Worm (Caenorhabditis elegans) whole organism, L2 larva: Measurements from ENCODE around the gene M162.7.

ENCODE experiments used
- C34F6.9 ChIP-seq: fragments of 150-350 bp; optimal IDR thresholded peaks from 2 replicates; lab custom pipeline; 2014; ENCODE audit warnings: missing biosample characterization, missing genetic modification characterization
- R02D3.7 ChIP-seq: fragments of 150-350 bp; optimal IDR thresholded peaks from 2 replicates; lab custom pipeline; 2014; ENCODE audit warnings: missing biosample characterization, missing genetic modification characterization
- Y55F3AM.14 ChIP-seq: fragments of 200-800 bp; sonication (Bioruptor generic); optimal IDR thresholded peaks from 2 replicates; lab custom pipeline; 2018; ENCODE audit warnings: mild to moderate bottlenecking, missing genetic modification characterization, missing compliant biosample characterization
- ZK546.5 ChIP-seq: sonication (generic microtip); optimal IDR thresholded peaks from 2 replicates; lab custom pipeline; 2017; ENCODE audit warnings: missing biosample characterization, missing genetic modification characterization
- alr-1 ChIP-seq: fragments of 150-350 bp; optimal IDR thresholded peaks from 2 replicates; lab custom pipeline; 2014; ENCODE audit warnings: missing biosample characterization, missing genetic modification characterization
- aly-2 ChIP-seq: fragments of 150-350 bp; optimal IDR thresholded peaks from 2 replicates; lab custom pipeline; 2014; ENCODE audit warnings: missing biosample characterization, missing genetic modification characterization
- ama-1 ChIP-seq: fragments of 150-350 bp; optimal IDR thresholded peaks from 2 replicates; lab custom pipeline; 2018; ENCODE audit warnings: inconsistent platforms
- ceh-82 ChIP-seq: fragments of 150-350 bp; optimal IDR thresholded peaks from 2 replicates; lab custom pipeline; 2014; ENCODE audit warnings: missing biosample characterization, missing genetic modification characterization
- crh-2 ChIP-seq: sonication (generic microtip); optimal IDR thresholded peaks from 2 replicates; lab custom pipeline; 2017; ENCODE audit warnings: missing biosample characterization, missing genetic modification characterization
- dmd-4 ChIP-seq: sonication (generic microtip); optimal IDR thresholded peaks from 2 replicates; lab custom pipeline; 2017; ENCODE audit warnings: missing biosample characterization, missing genetic modification characterization
- egl-27 ChIP-seq: sonication (generic microtip); optimal IDR thresholded peaks from 3 replicates; lab custom pipeline; 2017; ENCODE audit warnings: missing biosample characterization, missing genetic modification reagents, missing genetic modification characterization
- elt-1 ChIP-seq: fragments of 150-350 bp; optimal IDR thresholded peaks from 2 replicates; lab custom pipeline; 2014; ENCODE audit warnings: missing biosample characterization, missing genetic modification characterization
- elt-3 ChIP-seq: sonication (generic microtip); optimal IDR thresholded peaks from 2 replicates; lab custom pipeline; 2017; ENCODE audit warnings: missing biosample characterization, missing genetic modification characterization
- gmeb-1 ChIP-seq: fragments of 150-350 bp; optimal IDR thresholded peaks from 2 replicates; lab custom pipeline; 2014; ENCODE audit warnings: missing biosample characterization, missing genetic modification characterization
- lin-11 ChIP-seq: fragments of 150-350 bp; sonication (generic microtip); optimal IDR thresholded peaks from 2 replicates; lab custom pipeline; 2014; ENCODE audit warnings: missing biosample characterization, missing genetic modification characterization, inconsistent platforms, mixed read lengths
- lin-13 ChIP-seq: fragments of 150-350 bp; optimal IDR thresholded peaks from 2 replicates; lab custom pipeline; 2014; ENCODE audit warnings: missing biosample characterization, missing genetic modification reagents, missing genetic modification characterization
- lsy-2 ChIP-seq, 2 experiments: fragments of 150-350 bp in 1 of 2; sonication (generic microtip) in 1 of 2; optimal IDR thresholded peaks; 2 replicates each; lab custom pipeline; 2014 to 2017; ENCODE audit warnings: missing biosample characterization in 2 of 2, missing genetic modification characterization in 2 of 2
- mab-5 ChIP-seq: fragments of 150-350 bp; optimal IDR thresholded peaks from 2 replicates; lab custom pipeline; 2014; ENCODE audit warnings: missing biosample characterization, missing genetic modification characterization
- mdl-1 ChIP-seq, 2 experiments: fragments of 150-350 bp in 1 of 2; sonication (generic microtip) in 1 of 2; optimal IDR thresholded peaks; 2 replicates each; lab custom pipeline; 2017; ENCODE audit warnings: missing biosample characterization in 2 of 2, missing genetic modification characterization in 2 of 2
- nhr-10 ChIP-seq: sonication (generic microtip); optimal IDR thresholded peaks from 2 replicates; lab custom pipeline; 2017; ENCODE audit warnings: missing biosample characterization, missing genetic modification characterization
- nhr-12 ChIP-seq: fragments of 150-350 bp; optimal IDR thresholded peaks from 2 replicates; lab custom pipeline; 2014; ENCODE audit warnings: missing biosample characterization, missing genetic modification characterization
- nhr-129 ChIP-seq: fragments of 150-350 bp; optimal IDR thresholded peaks from 2 replicates; lab custom pipeline; 2014; ENCODE audit warnings: missing biosample characterization, missing genetic modification characterization
- nhr-21 ChIP-seq: fragments of 150-350 bp; optimal IDR thresholded peaks from 2 replicates; lab custom pipeline; 2014; ENCODE audit warnings: missing biosample characterization, missing genetic modification characterization
- nhr-23 ChIP-seq: fragments of 150-350 bp; optimal IDR thresholded peaks from 2 replicates; lab custom pipeline; 2014; ENCODE audit warnings: missing biosample characterization, missing genetic modification reagents, missing genetic modification characterization
- nhr-237 ChIP-seq: fragments of 150-350 bp; optimal IDR thresholded peaks from 2 replicates; lab custom pipeline; 2014; ENCODE audit warnings: missing biosample characterization, missing genetic modification characterization
- nhr-25 ChIP-seq: fragments of 150-350 bp; sonication (generic microtip); optimal IDR thresholded peaks from 3 replicates; lab custom pipeline; 2014; ENCODE audit warnings: missing biosample characterization, missing genetic modification characterization
- nhr-6 ChIP-seq: fragments of 150-350 bp; optimal IDR thresholded peaks from 2 replicates; lab custom pipeline; 2014; ENCODE audit warnings: missing biosample characterization, missing genetic modification characterization
- nhr-77 ChIP-seq: fragments of 150-350 bp; optimal IDR thresholded peaks from 2 replicates; lab custom pipeline; 2014; ENCODE audit warnings: missing biosample characterization, missing genetic modification characterization
- peb-1 ChIP-seq: fragments of 150-350 bp; optimal IDR thresholded peaks from 2 replicates; lab custom pipeline; 2014; ENCODE audit warnings: missing biosample characterization, missing genetic modification characterization
- skn-1 ChIP-seq: sonication (generic microtip); optimal IDR thresholded peaks from 2 replicates; lab custom pipeline; 2017; ENCODE audit warnings: missing biosample characterization, missing genetic modification characterization
- sma-3 ChIP-seq: sonication (generic microtip); optimal IDR thresholded peaks from 2 replicates; lab custom pipeline; 2016; ENCODE audit warnings: missing genetic modification reagents, missing genetic modification characterization, missing compliant biosample characterization
- snpc-4 ChIP-seq: fragments of 150-350 bp; optimal IDR thresholded peaks from 2 replicates; lab custom pipeline; 2014; ENCODE audit warnings: missing biosample characterization, missing genetic modification characterization
- unc-55 ChIP-seq: fragments of 150-350 bp; sonication (generic microtip); optimal IDR thresholded peaks from 3 replicates; lab custom pipeline; 2014; ENCODE audit warnings: missing biosample characterization, missing genetic modification reagents, missing genetic modification characterization
- unc-62 ChIP-seq: fragments of 150-350 bp; optimal IDR thresholded peaks from 2 replicates; lab custom pipeline; 2014; ENCODE audit warnings: missing biosample characterization, missing genetic modification reagents, missing genetic modification characterization
- zag-1 ChIP-seq: fragments of 150-350 bp; optimal IDR thresholded peaks from 2 replicates; lab custom pipeline; 2014; ENCODE audit warnings: missing biosample characterization, missing genetic modification characterization
- ztf-1 ChIP-seq: fragments of 200-800 bp; sonication (Bioruptor generic); conservative IDR thresholded peaks from 2 replicates; pipeline ENCODE4 v1.3.6; 2022; ENCODE audit warnings: missing genetic modification characterization, missing compliant biosample characterization
- ztf-11 ChIP-seq: sonication (generic microtip); optimal IDR thresholded peaks from 2 replicates; lab custom pipeline; 2017; ENCODE audit warnings: missing biosample characterization, missing genetic modification characterization
- ztf-4 ChIP-seq: fragments of 150-350 bp; optimal IDR thresholded peaks from 2 replicates; lab custom pipeline; 2014; ENCODE audit warnings: missing biosample characterization, missing genetic modification characterization

The M162.7 gene

DNA sequence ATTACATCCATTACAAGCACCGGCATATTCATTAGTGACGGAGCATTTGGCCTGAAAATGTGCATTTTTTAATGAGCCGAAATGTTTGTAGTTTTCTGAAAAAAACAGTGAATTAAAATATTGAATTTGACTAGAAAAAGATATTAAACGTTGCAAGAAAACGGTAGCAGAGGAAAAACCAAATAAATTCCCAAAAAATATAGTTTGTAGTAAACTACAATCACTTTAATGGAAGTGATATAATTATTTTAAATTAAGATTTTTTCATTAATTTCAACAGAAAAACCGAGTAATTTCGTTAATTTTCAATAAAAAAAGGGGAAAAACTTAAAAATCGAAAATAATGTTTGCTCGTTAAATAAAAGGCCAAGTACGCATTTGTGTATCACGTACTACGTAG, 23.2 kb downstream of the M162.7 start, which contains the start of gene M162.15:
Gene M162.15, minus strand, starts transcription at position 101 of the 400 bp plus-strand sequence.
- no peak for TF ChIP-seq ztf-4
- no peak for TF ChIP-seq ztf-1 (GFP tag; lab: Robert Waterston, UW)
- TF ChIP-seq aly-2 (tag; lab: Kevin White, UChicago) = no peak
- TF ChIP-seq lin-11 (tag; lab: Kevin White, UChicago) = no peak
- no peak for TF ChIP-seq R02D3.7
- no peak for TF ChIP-seq gmeb-1 (tag; lab: Kevin White, UChicago)
- TF ChIP-seq nhr-10 (tag; lab: Kevin White, UChicago) = no peak
- no peak for TF ChIP-seq skn-1 (tag; lab: Kevin White, UChicago)
- TF ChIP-seq C34F6.9 = no peak
- TF ChIP-seq ceh-82 = no peak
- no peak for TF ChIP-seq unc-55
- TF ChIP-seq lsy-2 (tag; optimal IDR thresholded peaks at IDR 0.05; lab: Kevin White, UChicago) = no peak
- TF ChIP-seq, all 48 proteins: peak for 0

DNA sequence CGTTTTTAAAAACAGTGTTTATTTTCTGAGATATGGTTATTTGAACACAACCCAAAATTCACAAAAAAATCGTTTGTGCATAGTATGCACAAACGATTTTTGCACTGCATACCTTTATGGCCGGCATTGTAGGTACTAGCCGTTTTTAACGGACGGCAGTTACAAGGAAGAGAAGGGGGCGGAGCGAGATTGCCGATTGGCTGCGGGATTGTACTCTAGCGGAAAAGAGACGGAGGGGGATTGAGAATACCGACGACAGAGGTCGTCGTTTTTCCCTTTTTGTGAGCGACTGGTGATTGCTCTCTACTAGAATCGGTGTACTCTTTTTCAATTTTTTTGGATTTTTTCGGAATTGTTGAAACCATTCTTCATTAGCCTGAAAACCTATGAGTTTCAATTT, 27.1 kb downstream of the M162.7 start:
- TF ChIP-seq nhr-10 (tag; lab: Kevin White, UChicago) = no peak
- TF ChIP-seq ztf-4 = no peak
- TF ChIP-seq skn-1 (tag; lab: Kevin White, UChicago) = no peak
- TF ChIP-seq snpc-4 = no peak
- no peak for TF ChIP-seq elt-3 (tag; lab: Kevin White, UChicago)
- TF ChIP-seq peb-1 = no peak
- no peak for TF ChIP-seq Y55F3AM.14 (GFP tag; lab: Kevin White, UChicago)
- no peak for TF ChIP-seq nhr-25 (tag; lab: Kevin White, UChicago)
- no peak for TF ChIP-seq aly-2 (tag; lab: Kevin White, UChicago)

DNA sequence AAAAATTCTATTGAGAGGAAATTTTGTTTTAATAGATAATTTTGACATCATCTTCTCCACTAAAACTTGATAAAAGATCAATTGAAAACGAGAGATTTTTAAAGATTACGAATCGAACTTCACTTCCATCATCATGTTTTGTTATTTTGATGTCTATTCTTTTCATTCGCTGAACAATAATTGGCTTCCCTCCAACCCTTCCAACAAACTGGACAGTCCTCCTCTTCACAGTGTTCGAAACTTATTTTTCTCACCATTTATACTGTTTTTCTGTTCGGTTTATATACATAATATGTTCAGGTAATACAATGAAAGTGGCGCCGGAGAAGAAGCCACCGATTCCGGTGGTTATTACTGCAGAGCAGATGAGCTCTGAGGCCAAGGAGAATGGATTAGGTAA, 34.1 kb downstream of the M162.7 start, which contains the start of gene M162.5:
Gene M162.5, plus strand, starts transcription at position 301 of the 400 bp plus-strand sequence.
- TF ChIP-seq nhr-237 (tag; lab: Kevin White, UChicago) (no peak), sma-3 (GFP tag; lab: Kevin White, UChicago) (no peak), ZK546.5 (tag; lab: Kevin White, UChicago) (no peak), egl-27 (tag; lab: Kevin White, UChicago) (no peak), nhr-6 (no peak), ama-1 (lab: Kevin White, UChicago) (no peak), lin-11 (tag; lab: Kevin White, UChicago) (no peak), alr-1 (tag; lab: Kevin White, UChicago) (no peak), elt-3 (tag; lab: Kevin White, UChicago) (no peak), crh-2 (tag; lab: Kevin White, UChicago) (no peak), mab-5 (no peak), gmeb-1 (tag; lab: Kevin White, UChicago) (no peak), nhr-12 (tag; lab: Kevin White, UChicago) (no peak), unc-62 (GFP tag; lab: Kevin White, UChicago) (no peak), nhr-25 (tag; lab: Kevin White, UChicago) (no peak), ztf-11 (tag; lab: Kevin White, UChicago) (no peak), nhr-21 (tag; lab: Kevin White, UChicago) (no peak)

ce11 chrV:19759282-19759681, 35.5 kb downstream of the M162.7 start:
- TF ChIP-seq zag-1 (tag; lab: Kevin White, UChicago) (no peak), C34F6.9 (no peak), elt-3 (tag; lab: Kevin White, UChicago) (no peak), ceh-82 (no peak), nhr-237 (tag; lab: Kevin White, UChicago) (no peak), lsy-2 (tag; optimal IDR thresholded peaks at IDR 0.05; lab: Kevin White, UChicago) (no peak), crh-2 (tag; lab: Kevin White, UChicago) (no peak), ztf-1 (GFP tag; lab: Robert Waterston, UW) (no peak), nhr-129 (tag; lab: Kevin White, UChicago) (no peak), ama-1 (lab: Kevin White, UChicago) (no peak), ztf-11 (tag; lab: Kevin White, UChicago) (no peak), nhr-23 (tag; lab: Kevin White, UChicago) (no peak), alr-1 (tag; lab: Kevin White, UChicago) (no peak), unc-55 (no peak), nhr-10 (tag; lab: Kevin White, UChicago) (no peak), mab-5 (no peak), R02D3.7 (no peak), nhr-6 (no peak), mdl-1 (tag; optimal IDR thresholded peaks at IDR 0.05; lab: Kevin White, UChicago) (no peak), lin-11 (tag; lab: Kevin White, UChicago) (no peak)

DNA sequence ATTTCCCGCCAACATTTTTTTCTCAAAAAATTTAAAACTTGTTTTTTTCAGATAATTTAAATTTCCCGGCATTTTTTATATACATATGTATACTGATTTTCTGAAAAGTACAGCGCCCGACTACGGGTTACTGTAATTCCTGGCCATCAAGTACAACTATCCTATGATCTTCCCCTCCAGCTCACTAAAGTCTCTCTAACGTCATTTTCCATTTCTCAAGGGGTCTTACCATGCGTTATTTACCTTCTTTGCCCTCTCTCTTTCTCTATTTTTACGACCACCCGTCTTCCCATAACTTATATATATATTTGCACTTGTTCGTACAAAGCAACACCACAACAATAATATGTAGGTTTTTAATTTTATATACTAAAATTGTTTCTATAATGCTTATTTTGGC, 38.6 kb downstream of the M162.7 start, which contains the start of gene W04E12.9:
Gene W04E12.9, plus strand, starts transcription at position 301 of the 400 bp plus-strand sequence.
- TF ChIP-seq nhr-23 (tag; lab: Kevin White, UChicago) = no peak
- no peak for TF ChIP-seq C34F6.9
- TF ChIP-seq elt-1 (tag; lab: Kevin White, UChicago) = no peak
- no peak for TF ChIP-seq ceh-82
- TF ChIP-seq peb-1 = no peak
- no peak for TF ChIP-seq ztf-4
- no peak for TF ChIP-seq unc-62 (GFP tag; lab: Kevin White, UChicago)
- no peak for TF ChIP-seq lsy-2 (tag; optimal IDR thresholded peaks at IDR 0.05; lab: Kevin White, UChicago)
- TF ChIP-seq ztf-11 (tag; lab: Kevin White, UChicago) = no peak
- no peak for TF ChIP-seq nhr-6
- no peak for TF ChIP-seq dmd-4 (tag; lab: Kevin White, UChicago)
- no peak for TF ChIP-seq lin-13 (GFP tag; lab: Kevin White, UChicago)
- no peak for TF ChIP-seq unc-55
- no peak for TF ChIP-seq gmeb-1 (tag; lab: Kevin White, UChicago)
- TF ChIP-seq nhr-77 (tag; lab: Kevin White, UChicago) = no peak
- TF ChIP-seq alr-1 (tag; lab: Kevin White, UChicago) = no peak
